Fruit fly (Drosophila melanogaster) whole organism, embryonic: ENCODE data around the gene Lamtor5.

Experiments
- C15 ChIP-seq: fragments of 200-800 bp; sonication (Bioruptor generic); IDR thresholded peaks from 3 replicates; pipeline ENCODE4 v1.3.6; 2022; ENCODE audit warnings: missing biosample characterization, missing genetic modification characterization
- CG10543 ChIP-seq: fragments of 200-800 bp; sonication (Bioruptor generic); optimal IDR thresholded peaks from 3 replicates; lab custom pipeline; 2017; ENCODE audit warnings: missing biosample characterization, mild to moderate bottlenecking, missing genetic modification characterization, moderate library complexity
- CG11504 ChIP-seq: fragments of 200-800 bp; sonication (Bioruptor generic); optimal IDR thresholded peaks from 3 replicates; lab custom pipeline; 2019; ENCODE audit warnings: missing biosample characterization, mild to moderate bottlenecking, missing genetic modification characterization, moderate library complexity
- CG12219 ChIP-seq: fragments of 200-800 bp; sonication (Bioruptor generic); optimal IDR thresholded peaks from 3 replicates; lab custom pipeline; 2018; ENCODE audit warnings: missing biosample characterization, mild to moderate bottlenecking, missing genetic modification characterization
- CG15011 ChIP-seq: fragments of 200-800 bp; sonication (Bioruptor generic); optimal IDR thresholded peaks from 3 replicates; lab custom pipeline; 2018; ENCODE audit warnings: missing biosample characterization, mild to moderate bottlenecking, missing genetic modification characterization
- CG16815 ChIP-seq: fragments of 200-800 bp; sonication (Bioruptor generic); optimal IDR thresholded peaks from 3 replicates; lab custom pipeline; 2017; ENCODE audit warnings: missing biosample characterization, mild to moderate bottlenecking, missing genetic modification characterization
- CG17568 ChIP-seq: fragments of 200-800 bp; sonication (Bioruptor generic); optimal IDR thresholded peaks from 2 replicates; lab custom pipeline; 2018; ENCODE audit warnings: missing biosample characterization, mild to moderate bottlenecking, missing genetic modification characterization, moderate library complexity
- CG17829 ChIP-seq: fragments of 200-800 bp; optimal IDR thresholded peaks from 2 replicates; lab custom pipeline; 2019; ENCODE audit warnings: missing biosample characterization, mild to moderate bottlenecking, missing genetic modification characterization, moderate library complexity
- CG18262 ChIP-seq: fragments of 200-800 bp; optimal IDR thresholded peaks from 3 replicates; lab custom pipeline; 2019; ENCODE audit warnings: missing biosample characterization, mild to moderate bottlenecking, missing genetic modification characterization, moderate library complexity
- CG2202 ChIP-seq: fragments of 200-800 bp; sonication (Bioruptor generic); optimal IDR thresholded peaks from 2 replicates; lab custom pipeline; 2018; ENCODE audit warnings: missing biosample characterization, mild to moderate bottlenecking, missing genetic modification characterization
- CG2875 ChIP-seq: fragments of 200-800 bp; sonication (Bioruptor generic); optimal IDR thresholded peaks from 2 replicates; lab custom pipeline; 2017; ENCODE audit warnings: missing biosample characterization, mild to moderate bottlenecking, missing genetic modification characterization, missing genetic modification reagents
- CG30431 ChIP-seq: fragments of 200-800 bp; sonication (Bioruptor generic); optimal IDR thresholded peaks from 2 replicates; lab custom pipeline; 2017; ENCODE audit warnings: missing biosample characterization, missing genetic modification characterization
- CG34376 ChIP-seq: fragments of 200-800 bp; sonication (Bioruptor generic); optimal IDR thresholded peaks from 2 replicates; lab custom pipeline; 2018; ENCODE audit warnings: missing biosample characterization, mild to moderate bottlenecking, missing genetic modification characterization
- CG34422 ChIP-seq: fragments of 200-800 bp; sonication (Bioruptor generic); IDR thresholded peaks from 3 replicates; pipeline ENCODE4 v1.3.6; 2022; ENCODE audit warnings: missing biosample characterization, missing genetic modification characterization
- CG3847 ChIP-seq: fragments of 200-800 bp; sonication (Bioruptor generic); IDR thresholded peaks from 2 replicates; pipeline ENCODE4 v1.3.6; 2022; ENCODE audit warnings: missing biosample characterization, missing genetic modification characterization
- CG4424 ChIP-seq: fragments of 200-800 bp; sonication (Bioruptor generic); optimal IDR thresholded peaks from 3 replicates; lab custom pipeline; 2016; ENCODE audit warnings: missing biosample characterization, missing genetic modification characterization
- CG4730 ChIP-seq: fragments of 200-800 bp; sonication (Bioruptor generic); IDR thresholded peaks from 2 replicates; pipeline ENCODE4 v1.3.6; 2022; ENCODE audit warnings: missing biosample characterization, missing genetic modification characterization
- CG5180 ChIP-seq: fragments of 200-800 bp; sonication (Bioruptor generic); optimal IDR thresholded peaks from 3 replicates; lab custom pipeline; 2017; ENCODE audit warnings: missing biosample characterization, missing genetic modification characterization, mild to moderate bottlenecking, moderate library complexity, missing genetic modification reagents
- CG6175 ChIP-seq: fragments of 200-800 bp; sonication (Bioruptor generic); IDR thresholded peaks from 3 replicates; pipeline ENCODE4 v1.3.6; 2022; ENCODE audit warnings: missing biosample characterization, missing genetic modification characterization
- CG6854 ChIP-seq: fragments of 200-800 bp; sonication (Bioruptor generic); optimal IDR thresholded peaks from 3 replicates; lab custom pipeline; 2017; ENCODE audit warnings: missing biosample characterization, mild to moderate bottlenecking, missing genetic modification characterization
- CG8924 ChIP-seq: fragments of 200-800 bp; optimal IDR thresholded peaks from 3 replicates; lab custom pipeline; 2019; ENCODE audit warnings: missing biosample characterization, mild to moderate bottlenecking, missing genetic modification characterization, moderate library complexity
- Eip74EF ChIP-seq, 2 experiments: fragments of 200-800 bp in 1 of 2; fragments of >200 bp in 1 of 2; sonication (Bioruptor generic) in 1 of 2; optimal IDR thresholded peaks; 2 replicates each; lab custom pipeline; 2017 to 2019; ENCODE audit warnings: missing biosample characterization in 2 of 2, missing genetic modification characterization in 2 of 2, mild to moderate bottlenecking in 1 of 2, moderate library complexity in 1 of 2
- Ets65A ChIP-seq: fragments of 200-800 bp; sonication (Bioruptor generic); peaks from one replicate; lab custom pipeline; 2016; ENCODE audit warnings: missing biosample characterization, missing genetic modification characterization
- Hmx ChIP-seq: fragments of 200-800 bp; sonication (Bioruptor generic); optimal IDR thresholded peaks from 2 replicates; lab custom pipeline; 2016; ENCODE audit warnings: missing biosample characterization, missing genetic modification characterization
- Lpt ChIP-seq: fragments of >200 bp; optimal IDR thresholded peaks from 2 replicates; lab custom pipeline; 2018; ENCODE audit warnings: missing biosample characterization, missing genetic modification characterization
- NfI ChIP-seq: fragments of 200-800 bp; sonication (Bioruptor generic); optimal IDR thresholded peaks from 3 replicates; lab custom pipeline; 2018; ENCODE audit warnings: missing biosample characterization, mild to moderate bottlenecking, missing genetic modification characterization, moderate library complexity
- Optix ChIP-seq: fragments of 200-800 bp; sonication (Bioruptor generic); IDR thresholded peaks from 3 replicates; pipeline ENCODE4 v1.3.6; 2022; ENCODE audit warnings: missing biosample characterization, missing genetic modification characterization
- Poxn ChIP-seq: fragments of 200-800 bp; sonication (Bioruptor generic); IDR thresholded peaks from 2 replicates; pipeline ENCODE4 v1.3.6; 2022; ENCODE audit warnings: missing biosample characterization, missing genetic modification characterization
- Ptx1 ChIP-seq: fragments of 200-800 bp; sonication (Bioruptor generic); IDR thresholded peaks from 2 replicates; pipeline ENCODE4 v1.3.6; 2022; ENCODE audit warnings: missing biosample characterization, missing genetic modification characterization
- Trl ChIP-seq, 3 experiments: fragments of >200 bp in 2 of 3; fragments of 200-800 bp in 1 of 3; sonication (Bioruptor generic) in 1 of 3; optimal IDR thresholded peaks; 2 replicates in 1 of 3; 3 replicates in 2 of 3; lab custom pipeline; 2016 to 2017; ENCODE audit warnings: missing biosample characterization in 1 of 3, missing genetic modification characterization in 1 of 3
- ase ChIP-seq: fragments of 200-800 bp; sonication (Bioruptor generic); IDR thresholded peaks from 3 replicates; pipeline ENCODE4 v1.3.6; 2022; ENCODE audit warnings: missing biosample characterization, missing genetic modification characterization
- bigmax ChIP-seq: fragments of 200-800 bp; sonication (Bioruptor generic); optimal IDR thresholded peaks from 2 replicates; lab custom pipeline; 2018; ENCODE audit warnings: missing biosample characterization, mild to moderate bottlenecking, missing genetic modification characterization
- cad ChIP-seq: fragments of >200 bp; optimal IDR thresholded peaks from 2 replicates; lab custom pipeline; 2017; ENCODE audit warnings: missing biosample characterization, missing genetic modification characterization
- chn ChIP-seq: fragments of 200-800 bp; sonication (Bioruptor generic); optimal IDR thresholded peaks from 2 replicates; lab custom pipeline; 2016; ENCODE audit warnings: missing biosample characterization, missing genetic modification characterization
- corto ChIP-seq: fragments of 200-800 bp; sonication (Bioruptor generic); optimal IDR thresholded peaks from 2 replicates; lab custom pipeline; 2016; ENCODE audit warnings: missing biosample characterization, mild to moderate bottlenecking, missing genetic modification characterization, moderate library complexity
- danr ChIP-seq: fragments of 200-800 bp; sonication (Bioruptor generic); IDR thresholded peaks from 2 replicates; pipeline ENCODE4 v1.3.6; 2022; ENCODE audit warnings: missing biosample characterization, missing genetic modification characterization
- fd96Cb ChIP-seq: fragments of 200-800 bp; sonication (Bioruptor generic); optimal IDR thresholded peaks from 2 replicates; lab custom pipeline; 2018; ENCODE audit warnings: missing biosample characterization, mild to moderate bottlenecking, missing genetic modification characterization, moderate library complexity
- fu2 ChIP-seq: fragments of 200-800 bp; sonication (Bioruptor generic); optimal IDR thresholded peaks from 2 replicates; lab custom pipeline; 2016; ENCODE audit warnings: missing biosample characterization, missing genetic modification characterization
- gem ChIP-seq: fragments of 200-800 bp; sonication (Bioruptor generic); optimal IDR thresholded peaks from 2 replicates; lab custom pipeline; 2019; ENCODE audit warnings: missing biosample characterization, mild to moderate bottlenecking, missing genetic modification characterization, moderate library complexity
- ind ChIP-seq: fragments of 200-800 bp; sonication (Bioruptor generic); optimal IDR thresholded peaks from 3 replicates; lab custom pipeline; 2016; ENCODE audit warnings: missing biosample characterization, missing genetic modification characterization
- odd ChIP-seq: fragments of 200-800 bp; sonication (Bioruptor generic); optimal IDR thresholded peaks from 2 replicates; lab custom pipeline; 2017; ENCODE audit warnings: missing biosample characterization, mild to moderate bottlenecking, missing genetic modification characterization
- psq ChIP-seq: fragments of 200-800 bp; sonication (Bioruptor generic); optimal IDR thresholded peaks from 2 replicates; lab custom pipeline; 2017; ENCODE audit warnings: missing biosample characterization, missing genetic modification characterization
- ro ChIP-seq: fragments of 200-800 bp; sonication (Bioruptor generic); IDR thresholded peaks from 2 replicates; pipeline ENCODE4 v1.3.6; 2022; ENCODE audit warnings: missing biosample characterization, missing genetic modification characterization
- sim ChIP-seq: fragments of 200-800 bp; sonication (Bioruptor generic); IDR thresholded peaks from 2 replicates; pipeline ENCODE4 v1.3.6; 2022; ENCODE audit warnings: missing biosample characterization, missing genetic modification characterization
- tgo ChIP-seq: fragments of 200-800 bp; sonication (Bioruptor generic); IDR thresholded peaks from 3 replicates; pipeline ENCODE4 v1.3.6; 2022; ENCODE audit warnings: missing biosample characterization, missing genetic modification characterization
- tll ChIP-seq, 2 experiments: fragments of 200-800 bp in 1 of 2; fragments of >200 bp in 1 of 2; sonication (Bioruptor generic) in 1 of 2; optimal IDR thresholded peaks; 2 replicates each; lab custom pipeline; 2017 to 2019; ENCODE audit warnings: missing biosample characterization in 2 of 2, missing genetic modification characterization in 2 of 2, mild to moderate bottlenecking in 1 of 2, moderate library complexity in 1 of 2
- trh ChIP-seq: fragments of 200-800 bp; sonication (Bioruptor generic); optimal IDR thresholded peaks from 2 replicates; lab custom pipeline; 2016; ENCODE audit warnings: missing biosample characterization, missing genetic modification characterization
- wor ChIP-seq: fragments of 200-800 bp; sonication (Bioruptor generic); IDR thresholded peaks from 2 replicates; pipeline ENCODE4 v1.3.6; 2022; ENCODE audit warnings: missing biosample characterization, missing genetic modification characterization
- z ChIP-seq: fragments of 200-800 bp; sonication (Bioruptor generic); IDR thresholded peaks from 3 replicates; pipeline ENCODE4 v1.3.6; 2022; ENCODE audit warnings: missing biosample characterization, missing genetic modification characterization
- zen2 ChIP-seq: fragments of 200-800 bp; sonication (Bioruptor generic); IDR thresholded peaks from 3 replicates; pipeline ENCODE4 v1.3.6; 2022; ENCODE audit warnings: missing biosample characterization, missing genetic modification characterization; ENCODE audit not compliant: partially characterized antibody

The Lamtor5 gene

DNA sequence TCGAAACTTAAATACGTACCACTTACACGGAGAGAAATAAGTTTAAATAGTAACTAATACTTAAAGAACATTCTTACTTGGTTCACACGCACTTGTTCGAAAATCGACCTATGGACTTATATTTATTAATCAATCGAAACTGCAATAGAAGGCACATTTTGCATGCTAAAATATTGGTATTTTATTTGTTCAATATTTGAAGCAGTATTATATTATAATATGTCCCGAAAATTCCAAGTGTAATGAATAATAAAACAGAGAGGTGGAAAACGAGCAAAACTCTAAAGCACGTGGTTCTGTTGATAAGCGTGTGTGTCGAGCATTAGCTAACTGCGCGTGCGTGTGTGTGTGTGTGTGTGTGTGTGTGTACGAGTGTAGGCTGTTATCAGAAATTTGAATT lies 8.9 kb downstream of the Lamtor5 start (continued):
- no peak for TF ChIP-seq zen2 (GFP tag; lab: Robert Waterston, UW)
- peak; percentile 77 for TF ChIP-seq CG4424
- TF ChIP-seq Lpt (GFP tag; lab: Kevin White, UChicago), result no peak
- peak; percentile 49 for TF ChIP-seq CG4730
- TF ChIP-seq fd96Cb, result peak; percentile 73
- TF ChIP-seq CG8924, result peak; percentile 93
- TF ChIP-seq Ptx1, result peak; percentile 82
- TF ChIP-seq CG6854, result peak; percentile 87
- TF ChIP-seq Eip74EF (GFP tag; optimal IDR thresholded peaks at IDR 0.05; lab: Kevin White, UChicago), result peak in 1 of 2 experiments; percentile 76
- TF ChIP-seq CG10543 (GFP tag; lab: Kevin White, UChicago), result peak; percentile 91
- TF ChIP-seq CG15011 (GFP tag; lab: Kevin White, UChicago), result peak; percentile 82
- TF ChIP-seq Poxn (GFP tag; lab: Robert Waterston, UW), result peak; percentile 66; the same call in 1 of the 2 replicates
- peak; percentile 43 for TF ChIP-seq wor (GFP tag; lab: Robert Waterston, UW)
- TF ChIP-seq z (GFP tag; lab: Robert Waterston, UW), result no peak
- TF ChIP-seq odd, result peak; percentile 74
- peak; percentile 26 for TF ChIP-seq corto
- peak; percentile 95 for TF ChIP-seq Ets65A (GFP tag; lab: Kevin White, UChicago)
- no peak for TF ChIP-seq Trl (optimal IDR thresholded peaks at IDR 0.05; lab: Kevin White, UChicago)
- peak; percentile 74 for TF ChIP-seq Trl (GFP tag; optimal IDR thresholded peaks at IDR 0.05; lab: Kevin White, UChicago)
- TF ChIP-seq CG17568, result peak; percentile 84
- TF ChIP-seq fu2 (GFP tag; lab: Kevin White, UChicago), result peak; percentile 57
- TF ChIP-seq CG3847 (GFP tag; lab: Robert Waterston, UW), result peak; percentile 86
- TF ChIP-seq NfI, result peak; percentile 86
- peak; percentile 59; the same call in 2 of the 3 replicates for TF ChIP-seq ase (GFP tag; lab: Robert Waterston, UW)
- TF ChIP-seq CG11504 (tag; lab: Kevin White, UChicago), result peak; percentile 89
- TF ChIP-seq Optix, result no peak
- peak; percentile 82 for TF ChIP-seq CG18262 (tag; lab: Kevin White, UChicago)
- TF ChIP-seq C15 (GFP tag; lab: Robert Waterston, UW), result no peak
- TF ChIP-seq CG2202 (tag; lab: Kevin White, UChicago), result peak; percentile 45
- peak; percentile 87 for TF ChIP-seq ind (GFP tag; lab: Kevin White, UChicago)
- peak; percentile 43; the same call in 1 of the 2 replicates for TF ChIP-seq sim
- TF ChIP-seq CG30431 (GFP tag; lab: Kevin White, UChicago), result peak; percentile 72
- 0 out of 3 replicates have a peak, but pooled peaks have one; percentile 43 for TF ChIP-seq CG6175 (GFP tag; lab: Robert Waterston, UW)
- no peak for TF ChIP-seq ro (GFP tag; lab: Robert Waterston, UW)
- peak; percentile 81 for TF ChIP-seq tgo (GFP tag; lab: Robert Waterston, UW)
- peak; percentile 77; the same call in 2 of the 3 replicates for TF ChIP-seq CG34422 (GFP tag; lab: Robert Waterston, UW)
- no peak for TF ChIP-seq tll (GFP tag; optimal IDR thresholded peaks at IDR 0.05; lab: Kevin White, UChicago)
- TF ChIP-seq CG2875 (GFP tag; lab: Kevin White, UChicago), result peak; percentile 25
- no peak for TF ChIP-seq danr (GFP tag; lab: Robert Waterston, UW)
- peak; percentile 19 for TF ChIP-seq trh (GFP tag; lab: Kevin White, UChicago)
- TF ChIP-seq chn (GFP tag; lab: Kevin White, UChicago), result peak; percentile 65
- no peak for TF ChIP-seq cad (GFP tag; lab: Kevin White, UChicago)
- TF ChIP-seq CG5180, result peak; percentile 67
- peak; percentile 92 for TF ChIP-seq CG34376
- no peak for TF ChIP-seq bigmax (GFP tag; lab: Kevin White, UChicago)
- peak; percentile 64 for TF ChIP-seq Hmx (GFP tag; lab: Kevin White, UChicago)
- TF ChIP-seq gem, result peak; percentile 94
- TF ChIP-seq CG12219 (GFP tag; lab: Kevin White, UChicago), result peak; percentile 85
- TF ChIP-seq psq (GFP tag; lab: Kevin White, UChicago), result peak; percentile 20
- TF ChIP-seq CG17829, result peak; percentile 81
- peak; percentile 63 for TF ChIP-seq CG16815
